Fruit fly (Drosophila melanogaster): ENCODE results near the gene CG17328.

CG17328 gene

DNA sequence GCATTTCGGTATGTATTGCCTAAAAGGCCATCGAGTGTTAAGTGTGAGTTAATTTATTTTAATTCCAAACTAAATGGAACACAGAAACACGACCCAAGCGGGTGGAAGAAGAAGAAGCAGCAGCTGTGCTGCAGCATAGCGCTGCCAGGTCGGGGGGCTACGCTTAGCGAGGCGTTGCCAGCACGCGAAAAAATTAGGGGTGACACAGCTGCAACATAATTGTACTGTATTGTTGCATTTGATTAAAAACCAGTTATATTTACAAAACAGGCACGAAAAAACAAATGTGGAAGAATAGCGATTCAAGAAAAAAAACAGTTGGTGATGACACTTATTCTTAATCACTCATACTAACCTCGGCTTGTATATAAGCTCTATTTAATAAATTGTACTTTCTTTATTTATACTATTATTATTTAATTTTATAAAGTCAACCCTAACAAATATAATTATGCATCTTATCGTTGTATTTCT is 50.5 kb downstream of the CG17328 start (continued):
- TF ChIP-seq fd3F (GFP tag; optimal IDR thresholded peaks at IDR 0.05) (peak; percentile 68), CG11696 (GFP tag; IDR thresholded peaks at IDR 0.05) (0 out of 2 replicates have a peak, but pooled peaks have one; percentile 26), CG2120 (GFP tag; optimal IDR thresholded peaks at IDR 0.05) (peak; percentile 79), CG31365 (tag; optimal IDR thresholded peaks at IDR 0.05) (no peak), HLH4C (GFP tag; IDR thresholded peaks at IDR 0.05; ENCODE audit: partially characterized antibody) (peak; percentile 50; the same call in 2 of the 3 replicates), CG11723 (GFP tag; optimal IDR thresholded peaks at IDR 0.05) (peak; percentile 49), hbn (GFP tag; IDR thresholded peaks at IDR 0.05; ENCODE audit: partially characterized antibody) (peak; percentile 39), en (GFP tag; optimal IDR thresholded peaks at IDR 0.05) (no peak), pros (GFP tag; optimal IDR thresholded peaks at IDR 0.05) (no peak), Rx (GFP tag; IDR thresholded peaks at IDR 0.05) (peak; percentile 78), chn (GFP tag; optimal IDR thresholded peaks at IDR 0.05) (peak; percentile 75), CG5953 (GFP tag; IDR thresholded peaks at IDR 0.05) (no peak), al (GFP tag; IDR thresholded peaks at IDR 0.05) (peak; percentile 64; the same call in 1 of the 2 replicates), CG16813 (GFP tag; IDR thresholded peaks at IDR 0.05; ENCODE audit: partially characterized antibody) (peak; percentile 41; the same call in 2 of the 3 replicates), CG4617 (GFP tag; optimal IDR thresholded peaks at IDR 0.05; ENCODE audit: borderline replicate concordance) (peak; percentile 35), CG5180 (GFP tag; optimal IDR thresholded peaks at IDR 0.05) (no peak), tin (GFP tag; optimal IDR thresholded peaks at IDR 0.05) (peak; percentile 53), CG6654 (GFP tag; optimal IDR thresholded peaks at IDR 0.05) (peak; percentile 15), wek (GFP tag; optimal IDR thresholded peaks at IDR 0.05) (no peak), sc (optimal IDR thresholded peaks at IDR 0.05) (no peak), sc (GFP tag; optimal IDR thresholded peaks at IDR 0.05) (no peak), CG6272 (GFP tag; IDR thresholded peaks at IDR 0.05) (peak; percentile 71; the same call in 1 of the 2 replicates), sna (GFP tag; IDR thresholded peaks at IDR 0.05; ENCODE audit: partially characterized antibody) (peak; percentile 51; the same call in 1 of the 2 replicates), ash1 (GFP tag; optimal IDR thresholded peaks at IDR 0.05) (no peak), Hmx (GFP tag; optimal IDR thresholded peaks at IDR 0.05) (no peak), mld (GFP tag; IDR thresholded peaks at IDR 0.05; ENCODE audit: partially characterized antibody) (peak; percentile 44; the same call in 1 of the 3 replicates), CG9215 (GFP tag; IDR thresholded peaks at IDR 0.05) (peak; percentile 76), fd64A (GFP tag; optimal IDR thresholded peaks at IDR 0.05) (no peak), CG6813 (GFP tag; optimal IDR thresholded peaks at IDR 0.05) (peak; percentile 56), ranshi (GFP tag; IDR thresholded peaks at IDR 0.05) (peak; percentile 80), CG32767 (GFP tag; IDR thresholded peaks at IDR 0.05) (no peak), Atf3 (GFP tag; optimal IDR thresholded peaks at IDR 0.05) (peak; percentile 7), tna (GFP tag; IDR thresholded peaks at IDR 0.05; ENCODE audit: partially characterized antibody) (no peak), CG7839 (tag; optimal IDR thresholded peaks at IDR 0.05) (peak; percentile 78), dmrt11E (tag; optimal IDR thresholded peaks at IDR 0.05) (peak; percentile 54), Vsx1 (GFP tag; optimal IDR thresholded peaks at IDR 0.05) (no peak), CG2889 (GFP tag; IDR thresholded peaks at IDR 0.05) (peak; percentile 71; the same call in 2 of the 3 replicates), D (optimal IDR thresholded peaks at IDR 0.05) (no peak), D (GFP tag; optimal IDR thresholded peaks at IDR 0.05) (peak; percentile 50), CG10209 (GFP tag; optimal IDR thresholded peaks at IDR 0.05) (peak; percentile 75), Aef1 (GFP tag; IDR thresholded peaks at IDR 0.05) (peak; percentile 80), ssp (GFP tag; IDR thresholded peaks at IDR 0.05) (peak; percentile 65), Hey (tag; optimal IDR thresholded peaks at IDR 0.05) (no peak), CG14965 (GFP tag; optimal IDR thresholded peaks at IDR 0.05; ENCODE audit: borderline replicate concordance) (peak; percentile 95), dm (GFP tag; optimal IDR thresholded peaks at IDR 0.05) (no peak), pzg (GFP tag; optimal IDR thresholded peaks at IDR 0.05) (peak; percentile 66), ind (GFP tag; optimal IDR thresholded peaks at IDR 0.05) (peak; percentile 75), Hand (GFP tag; optimal IDR thresholded peaks at IDR 0.05) (peak; percentile 34), CG15011 (GFP tag; optimal IDR thresholded peaks at IDR 0.05) (peak; percentile 47), gcm2 (GFP tag; optimal IDR thresholded peaks at IDR 0.05) (peak; percentile 22)

All from whole organism, embryonic.